Worm (Caenorhabditis elegans): ENCODE data around the gene C25E10.10.

- no peak for TF ChIP-seq sea-1 (GFP tag; conservative IDR thresholded peaks at IDR 0.05)
- TF ChIP-seq ceh-13 (GFP tag; optimal IDR thresholded peaks at IDR 0.05), result no peak
- TF ChIP-seq flt-1 (GFP tag; IDR thresholded peaks at IDR 0.05), result no peak
- no peak for TF ChIP-seq ets-7 (tag; optimal IDR thresholded peaks at IDR 0.05)
- TF ChIP-seq aly-1 (tag; optimal IDR thresholded peaks at IDR 0.05), result no peak
- no peak for TF ChIP-seq tbx-11 (GFP tag; IDR thresholded peaks at IDR 0.05)
- no peak for TF ChIP-seq B0310.2 (tag; optimal IDR thresholded peaks at IDR 0.05)
- TF ChIP-seq hnd-1 (tag; optimal IDR thresholded peaks at IDR 0.05), result no peak
Measured at ce11 chrV:9098280-9098973, 42.3 kb upstream of the C25E10.10 start, which contains the start of gene F21C10.9.
